Worm (Caenorhabditis elegans): ENCODE measurements around the gene C18A3.10.
A peak's percentile ranks its signal among the peaks of the same experiment; 100 is the strongest.

The C18A3.10 gene

ce11 chrII:5688959-5689358, 26.7 kb downstream of the C18A3.10 start, which contains the start of gene C25H3.11:
C25H3.11 (minus strand) TSS chrII:5689040.
- no peak for TF ChIP-seq nhr-237 (tag; optimal IDR thresholded peaks at IDR 0.05)
- no peak for TF ChIP-seq lin-11 (tag; optimal IDR thresholded peaks at IDR 0.05)
- TF ChIP-seq unc-55 (GFP tag; optimal IDR thresholded peaks at IDR 0.05) = peak; percentile 16
- TF ChIP-seq C34F6.9 (tag; optimal IDR thresholded peaks at IDR 0.05) = peak; percentile 47
- peak; percentile 33 for TF ChIP-seq fos-1 (tag; optimal IDR thresholded peaks at IDR 0.05)
- TF ChIP-seq crh-2 (tag; optimal IDR thresholded peaks at IDR 0.05) = peak; percentile 59
- TF ChIP-seq sma-9 (GFP tag; optimal IDR thresholded peaks at IDR 0.05) = no peak
- TF ChIP-seq sma-9 (tag; optimal IDR thresholded peaks at IDR 0.05) = no peak
- peak; percentile 13 for TF ChIP-seq F13H6.1 (tag; optimal IDR thresholded peaks at IDR 0.05)
- peak in 1 of 2 experiments; percentile 43 for TF ChIP-seq lsy-2 (tag; optimal IDR thresholded peaks at IDR 0.05)
- no peak for TF ChIP-seq dmd-4 (tag; optimal IDR thresholded peaks at IDR 0.05)
- peak; percentile 10 for TF ChIP-seq sma-3 (GFP tag; optimal IDR thresholded peaks at IDR 0.05)
- TF ChIP-seq nhr-21 (tag; optimal IDR thresholded peaks at IDR 0.05) = peak; percentile 21
- peak; percentile 41 for TF ChIP-seq nhr-25 (tag; optimal IDR thresholded peaks at IDR 0.05)

ce11 chrII:5680703-5681102, 34.9 kb downstream of the C18A3.10 start, which contains the start of gene flp-27:
flp-27 (plus strand) TSS chrII:5681003.
- TF ChIP-seq nhr-129 (tag; optimal IDR thresholded peaks at IDR 0.05) (no peak), F13H6.1 (tag; optimal IDR thresholded peaks at IDR 0.05) (no peak), Y55F3AM.14 (GFP tag; optimal IDR thresholded peaks at IDR 0.05) (no peak), lin-11 (tag; optimal IDR thresholded peaks at IDR 0.05) (no peak), sma-9 (GFP tag; optimal IDR thresholded peaks at IDR 0.05) (no peak), sma-9 (tag; optimal IDR thresholded peaks at IDR 0.05) (no peak), lin-13 (GFP tag; optimal IDR thresholded peaks at IDR 0.05) (no peak), sma-3 (GFP tag; optimal IDR thresholded peaks at IDR 0.05) (no peak), ceh-82 (tag; optimal IDR thresholded peaks at IDR 0.05) (no peak), mbf-1 (tag; optimal IDR thresholded peaks at IDR 0.05) (no peak), unc-55 (GFP tag; optimal IDR thresholded peaks at IDR 0.05) (no peak), ztf-1 (GFP tag; conservative IDR thresholded peaks at IDR 0.05) (no peak)

DNA sequence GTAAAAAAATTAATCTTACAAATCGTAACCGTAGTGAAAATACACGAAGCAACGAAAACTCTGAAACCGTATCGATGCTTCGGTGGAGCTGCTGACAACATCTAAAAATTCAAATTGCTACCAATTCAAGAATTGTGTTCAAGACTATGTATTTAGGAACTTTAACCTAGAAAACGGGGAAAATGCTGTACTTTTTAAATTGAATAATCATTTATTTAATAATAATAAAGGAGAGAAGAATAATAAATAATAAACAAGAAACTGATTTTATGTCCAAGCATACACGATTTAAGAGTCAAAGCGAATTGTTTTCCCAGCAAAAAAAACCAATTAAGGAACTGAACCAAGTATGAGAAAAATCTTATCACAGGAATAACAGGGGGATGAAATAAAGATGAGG, 46.1 kb downstream of the C18A3.10 start, which contains the start of gene C25H3.17:
TSS of gene C25H3.17 (minus strand) at position 101 of the 400 bp plus-strand sequence.
- TF ChIP-seq lin-11 (tag; optimal IDR thresholded peaks at IDR 0.05) (no peak), nhr-10 (tag; optimal IDR thresholded peaks at IDR 0.05) (no peak), peb-1 (tag; optimal IDR thresholded peaks at IDR 0.05) (no peak), nhr-25 (tag; optimal IDR thresholded peaks at IDR 0.05) (no peak), egl-27 (tag; optimal IDR thresholded peaks at IDR 0.05) (no peak), ztf-1 (GFP tag; conservative IDR thresholded peaks at IDR 0.05) (no peak), blmp-1 (tag; optimal IDR thresholded peaks at IDR 0.05; ENCODE audit: insufficient read depth) (no peak)

- TF ChIP-seq egl-27 (tag; optimal IDR thresholded peaks at IDR 0.05) = no peak
- no peak for TF ChIP-seq nhr-25 (tag; optimal IDR thresholded peaks at IDR 0.05)
- TF ChIP-seq dmd-4 (tag; optimal IDR thresholded peaks at IDR 0.05) = no peak
- no peak for TF ChIP-seq blmp-1 (tag; optimal IDR thresholded peaks at IDR 0.05; ENCODE audit: insufficient read depth)
- TF ChIP-seq ztf-4 (tag; optimal IDR thresholded peaks at IDR 0.05) = no peak
- TF ChIP-seq fos-1 (tag; optimal IDR thresholded peaks at IDR 0.05) = no peak
- no peak for TF ChIP-seq F13H6.1 (tag; optimal IDR thresholded peaks at IDR 0.05)
- no peak for TF ChIP-seq ama-1 (optimal IDR thresholded peaks at IDR 0.05)
- no peak for TF ChIP-seq nhr-237 (tag; optimal IDR thresholded peaks at IDR 0.05)
- no peak for TF ChIP-seq nhr-129 (tag; optimal IDR thresholded peaks at IDR 0.05)
- TF ChIP-seq nhr-11 (tag; optimal IDR thresholded peaks at IDR 0.05) = no peak
- TF ChIP-seq sma-3 (GFP tag; optimal IDR thresholded peaks at IDR 0.05) = no peak
- no peak for TF ChIP-seq nhr-21 (tag; optimal IDR thresholded peaks at IDR 0.05)
- TF ChIP-seq ztf-11 (tag; optimal IDR thresholded peaks at IDR 0.05) = no peak
- TF ChIP-seq unc-39 (tag; optimal IDR thresholded peaks at IDR 0.05) = no peak
- no peak for TF ChIP-seq lin-13 (GFP tag; optimal IDR thresholded peaks at IDR 0.05)
- TF ChIP-seq zag-1 (tag; optimal IDR thresholded peaks at IDR 0.05) = no peak
Observed at ce11 chrII:5668830-5669229, 46.8 kb downstream of the C18A3.10 start, which contains the start of gene C25H3.7. C25H3.7 (minus strand) TSS chrII:5668930.

- TF ChIP-seq unc-39 (tag; optimal IDR thresholded peaks at IDR 0.05) = no peak
- TF ChIP-seq mbf-1 (tag; optimal IDR thresholded peaks at IDR 0.05) = no peak
- TF ChIP-seq aly-2 (tag; optimal IDR thresholded peaks at IDR 0.05) = no peak
- TF ChIP-seq elt-3 (tag; optimal IDR thresholded peaks at IDR 0.05) = no peak
- no peak for TF ChIP-seq ztf-1 (GFP tag; conservative IDR thresholded peaks at IDR 0.05)
- no peak for TF ChIP-seq nhr-6 (tag; optimal IDR thresholded peaks at IDR 0.05)
- TF ChIP-seq fos-1 (tag; optimal IDR thresholded peaks at IDR 0.05) = no peak
- TF ChIP-seq mab-5 (tag; optimal IDR thresholded peaks at IDR 0.05) = no peak
- no peak for TF ChIP-seq nhr-25 (tag; optimal IDR thresholded peaks at IDR 0.05)
- TF ChIP-seq nhr-21 (tag; optimal IDR thresholded peaks at IDR 0.05) = no peak
Observed at ce11 chrII:5667540-5667939, 48.1 kb downstream of the C18A3.10 start.

Measured in whole organism, L2 larva.